Fruit fly (Drosophila melanogaster) whole organism, prepupa: ENCODE results near the gene Setd3.
A peak's percentile ranks its signal among the peaks of the same experiment; 100 is the strongest.

Experiments
- Blimp-1 ChIP-seq: fragments of 200-800 bp; sonication (Bioruptor generic); optimal IDR thresholded peaks from 3 replicates; lab custom pipeline; 2017; ENCODE audit warnings: missing biosample characterization, missing genetic modification characterization, mild to moderate bottlenecking, moderate library complexity, missing genetic modification reagents
- CG10669 ChIP-seq: fragments of 200-800 bp; sonication (Bioruptor generic); optimal IDR thresholded peaks from 3 replicates; lab custom pipeline; 2018; ENCODE audit warnings: missing biosample characterization, mild to moderate bottlenecking, missing genetic modification characterization, moderate library complexity
- CG11294 ChIP-seq: fragments of 200-800 bp; sonication (Bioruptor generic); IDR thresholded peaks from 2 replicates; pipeline ENCODE4 v1.3.6; 2022; ENCODE audit warnings: missing biosample characterization, missing genetic modification characterization
- CG11762 ChIP-seq: fragments of 200-800 bp; sonication (Bioruptor generic); optimal IDR thresholded peaks from 3 replicates; lab custom pipeline; 2016; ENCODE audit warnings: missing biosample characterization, missing genetic modification characterization; ENCODE audit not compliant: insufficient read depth
- CG11902 ChIP-seq: fragments of 200-800 bp; sonication (Bioruptor generic); optimal IDR thresholded peaks from 3 replicates; lab custom pipeline; 2016; ENCODE audit warnings: missing biosample characterization, missing genetic modification characterization
- CG3032 ChIP-seq: fragments of 200-800 bp; optimal IDR thresholded peaks from 2 replicates; lab custom pipeline; 2019; ENCODE audit warnings: missing biosample characterization, mild to moderate bottlenecking, missing genetic modification characterization, moderate library complexity
- CG31627 ChIP-seq: fragments of 200-800 bp; sonication (Bioruptor generic); optimal IDR thresholded peaks from 3 replicates; lab custom pipeline; 2016; ENCODE audit warnings: missing biosample characterization, missing genetic modification characterization
- CG32006 ChIP-seq: fragments of 200-800 bp; sonication (Bioruptor generic); optimal IDR thresholded peaks from 3 replicates; lab custom pipeline; 2017; ENCODE audit warnings: missing biosample characterization, mild to moderate bottlenecking, missing genetic modification characterization
- CG3919 ChIP-seq: fragments of 200-800 bp; sonication (Bioruptor generic); optimal IDR thresholded peaks from 3 replicates; lab custom pipeline; 2016; ENCODE audit warnings: missing biosample characterization, missing genetic modification characterization
- CG4318 ChIP-seq: fragments of 200-800 bp; sonication (Bioruptor generic); optimal IDR thresholded peaks from 3 replicates; lab custom pipeline; 2017; ENCODE audit warnings: missing biosample characterization, mild to moderate bottlenecking, missing genetic modification characterization
- CG6276 ChIP-seq: fragments of 200-800 bp; sonication (Bioruptor generic); optimal IDR thresholded peaks from 2 replicates; lab custom pipeline; 2017; ENCODE audit warnings: missing biosample characterization, mild to moderate bottlenecking, missing genetic modification characterization
- CG6792 ChIP-seq: fragments of 200-800 bp; sonication (Bioruptor generic); optimal IDR thresholded peaks from 3 replicates; lab custom pipeline; 2016; ENCODE audit warnings: missing biosample characterization, missing genetic modification characterization
- CG6808 ChIP-seq: fragments of 200-800 bp; sonication (Bioruptor generic); optimal IDR thresholded peaks from 3 replicates; lab custom pipeline; 2017; ENCODE audit warnings: missing biosample characterization, missing genetic modification characterization, mild to moderate bottlenecking, moderate library complexity, missing genetic modification reagents
- CG6854 ChIP-seq: fragments of 200-800 bp; sonication (Bioruptor generic); optimal IDR thresholded peaks from 2 replicates; lab custom pipeline; 2017; ENCODE audit warnings: missing biosample characterization, mild to moderate bottlenecking, missing genetic modification characterization
- CG7368 ChIP-seq: fragments of 200-800 bp; sonication (Bioruptor generic); optimal IDR thresholded peaks from 3 replicates; lab custom pipeline; 2016; ENCODE audit warnings: missing biosample characterization, missing genetic modification characterization
- CG8319 ChIP-seq: fragments of 200-800 bp; sonication (Bioruptor generic); optimal IDR thresholded peaks from 3 replicates; lab custom pipeline; 2016; ENCODE audit warnings: missing biosample characterization, missing genetic modification characterization
- CG8632 ChIP-seq: fragments of 200-800 bp; sonication (Bioruptor generic); optimal IDR thresholded peaks from 3 replicates; lab custom pipeline; 2016; ENCODE audit warnings: missing biosample characterization, missing genetic modification characterization
- CG9139 ChIP-seq: fragments of 200-800 bp; sonication (Bioruptor generic); optimal IDR thresholded peaks from 3 replicates; lab custom pipeline; 2017; ENCODE audit warnings: missing biosample characterization, mild to moderate bottlenecking, missing genetic modification characterization
- Eip75B ChIP-seq: fragments of 200-800 bp; sonication (Bioruptor generic); optimal IDR thresholded peaks from 3 replicates; lab custom pipeline; 2016; ENCODE audit warnings: missing biosample characterization, missing genetic modification characterization
- Eip78C ChIP-seq: fragments of 200-800 bp; sonication (Bioruptor generic); peaks from one replicate; lab custom pipeline; 2016; ENCODE audit warnings: missing biosample characterization, missing genetic modification characterization
- Eip93F ChIP-seq: fragments of 200-800 bp; sonication (Bioruptor generic); optimal IDR thresholded peaks from 2 replicates; lab custom pipeline; 2016; ENCODE audit warnings: missing biosample characterization, mild to moderate bottlenecking, missing genetic modification characterization
- Ets21C ChIP-seq: fragments of 200-800 bp; sonication (Bioruptor generic); optimal IDR thresholded peaks from 3 replicates; lab custom pipeline; 2016; ENCODE audit warnings: missing biosample characterization, missing genetic modification characterization
- Ets96B ChIP-seq: fragments of 200-800 bp; optimal IDR thresholded peaks from 2 replicates; lab custom pipeline; 2019; ENCODE audit warnings: missing biosample characterization, mild to moderate bottlenecking, missing genetic modification characterization, moderate library complexity
- Gug ChIP-seq: fragments of 200-800 bp; sonication (Bioruptor generic); IDR thresholded peaks from 2 replicates; pipeline ENCODE4 v1.3.6; 2022; ENCODE audit warnings: missing biosample characterization, missing genetic modification characterization
- Hr38 ChIP-seq: sonication (Bioruptor generic); optimal IDR thresholded peaks from 2 replicates; lab custom pipeline; 2016; ENCODE audit warnings: missing biosample characterization, missing genetic modification characterization
- Hr4 ChIP-seq: fragments of 200-800 bp; sonication (Bioruptor generic); optimal IDR thresholded peaks from 3 replicates; lab custom pipeline; 2016; ENCODE audit warnings: missing biosample characterization, missing genetic modification characterization
- Lpt ChIP-seq: fragments of 200-800 bp; sonication (Bioruptor generic); optimal IDR thresholded peaks from 3 replicates; lab custom pipeline; 2016; ENCODE audit warnings: missing biosample characterization, missing genetic modification characterization
- Met ChIP-seq: fragments of 200-800 bp; sonication (Bioruptor generic); optimal IDR thresholded peaks from 3 replicates; lab custom pipeline; 2016; ENCODE audit warnings: missing biosample characterization, missing genetic modification characterization
- Smox ChIP-seq: fragments of 200-800 bp; sonication (Bioruptor generic); optimal IDR thresholded peaks from 3 replicates; lab custom pipeline; 2016; ENCODE audit warnings: missing biosample characterization, missing genetic modification characterization
- Sox14 ChIP-seq: fragments of 200-800 bp; sonication (Bioruptor generic); optimal IDR thresholded peaks from 3 replicates; lab custom pipeline; 2016; ENCODE audit warnings: missing biosample characterization, missing genetic modification characterization
- Sox15 ChIP-seq: fragments of 200-800 bp; sonication (Bioruptor generic); optimal IDR thresholded peaks from 3 replicates; lab custom pipeline; 2016; ENCODE audit warnings: missing biosample characterization, missing genetic modification characterization
- achi ChIP-seq: fragments of 200-800 bp; sonication (Bioruptor generic); optimal IDR thresholded peaks from 3 replicates; lab custom pipeline; 2016; ENCODE audit warnings: missing biosample characterization, missing genetic modification characterization
- acj6 ChIP-seq: fragments of 200-800 bp; sonication (Bioruptor generic); optimal IDR thresholded peaks from 3 replicates; lab custom pipeline; 2016; ENCODE audit warnings: missing biosample characterization, missing genetic modification characterization
- dsx ChIP-seq: fragments of 200-800 bp; optimal IDR thresholded peaks from 3 replicates; lab custom pipeline; 2019; ENCODE audit warnings: missing biosample characterization, mild to moderate bottlenecking, missing genetic modification characterization, moderate library complexity; ENCODE audit not compliant: poor library complexity, severe bottlenecking
- esn ChIP-seq: fragments of 200-800 bp; sonication (Bioruptor generic); optimal IDR thresholded peaks from 2 replicates; lab custom pipeline; 2016; ENCODE audit warnings: missing biosample characterization, mild to moderate bottlenecking, missing genetic modification characterization, moderate library complexity
- fd59A ChIP-seq: fragments of 200-800 bp; sonication (Bioruptor generic); optimal IDR thresholded peaks from 2 replicates; lab custom pipeline; 2017; ENCODE audit warnings: missing biosample characterization, mild to moderate bottlenecking, missing genetic modification characterization, missing genetic modification reagents
- fd85E ChIP-seq: fragments of 200-800 bp; sonication (Bioruptor generic); optimal IDR thresholded peaks from 3 replicates; lab custom pipeline; 2016; ENCODE audit warnings: missing biosample characterization, missing genetic modification characterization
- fkh ChIP-seq: fragments of 200-800 bp; sonication (Bioruptor generic); optimal IDR thresholded peaks from 3 replicates; lab custom pipeline; 2017; ENCODE audit warnings: missing biosample characterization, mild to moderate bottlenecking, missing genetic modification characterization, moderate library complexity
- lz ChIP-seq: fragments of 200-800 bp; sonication (Bioruptor generic); optimal IDR thresholded peaks from 3 replicates; lab custom pipeline; 2016; ENCODE audit warnings: missing biosample characterization, missing genetic modification characterization
- pdm3 ChIP-seq: fragments of 200-800 bp; sonication (Bioruptor generic); optimal IDR thresholded peaks from 3 replicates; lab custom pipeline; 2016; ENCODE audit warnings: missing biosample characterization, missing genetic modification characterization
- spab ChIP-seq: fragments of 200-800 bp; sonication (Bioruptor generic); optimal IDR thresholded peaks from 2 replicates; lab custom pipeline; 2017; ENCODE audit warnings: missing biosample characterization, mild to moderate bottlenecking, missing genetic modification characterization, missing genetic modification reagents
- svp ChIP-seq: fragments of 200-800 bp; sonication (Bioruptor generic); peaks from one replicate; lab custom pipeline; 2016; ENCODE audit warnings: missing biosample characterization, missing genetic modification characterization
- vri ChIP-seq: fragments of 200-800 bp; sonication (Bioruptor generic); optimal IDR thresholded peaks from 3 replicates; lab custom pipeline; 2016; ENCODE audit warnings: missing biosample characterization, mild to moderate bottlenecking, missing genetic modification characterization

Gene Setd3

dm6 chrX:7007693-7008092 is 39.1 kb upstream of the Setd3 start (continued):
- TF ChIP-seq CG6792 (GFP tag; lab: Kevin White, UChicago) (peak; percentile 1), CG9139 (no peak), CG7368 (GFP tag; lab: Kevin White, UChicago) (no peak), Blimp-1 (GFP tag; lab: Kevin White, UChicago) (no peak), Met (GFP tag; lab: Kevin White, UChicago) (peak; percentile 51), CG8632 (no peak), Ets21C (no peak), spab (no peak), Hr4 (GFP tag; lab: Kevin White, UChicago) (no peak), esn (GFP tag; lab: Kevin White, UChicago) (peak; percentile 49), dsx (GFP tag; lab: Kevin White, UChicago) (peak; percentile 6), CG4318 (GFP tag; lab: Kevin White, UChicago) (no peak), fkh (no peak), Smox (peak; percentile 29), pdm3 (GFP tag; lab: Kevin White, UChicago) (peak; percentile 37), CG32006 (no peak), Ets96B (tag; lab: Kevin White, UChicago) (no peak), fd85E (GFP tag; lab: Kevin White, UChicago) (no peak), achi (GFP tag; lab: Kevin White, UChicago) (peak; percentile 30), Sox15 (GFP tag; lab: Kevin White, UChicago) (no peak), CG3919 (GFP tag; lab: Kevin White, UChicago) (no peak), CG31627 (GFP tag; lab: Kevin White, UChicago) (peak; percentile 19)

- TF ChIP-seq CG6854 (GFP tag; lab: Kevin White, UChicago) (no peak), esn (GFP tag; lab: Kevin White, UChicago) (no peak), CG7368 (GFP tag; lab: Kevin White, UChicago) (no peak), fkh (no peak), CG8319 (GFP tag; lab: Kevin White, UChicago) (no peak), CG6276 (GFP tag; lab: Kevin White, UChicago) (no peak), CG3919 (GFP tag; lab: Kevin White, UChicago) (no peak), spab (no peak), CG4318 (GFP tag; lab: Kevin White, UChicago) (no peak), CG10669 (GFP tag; lab: Kevin White, UChicago) (no peak), Eip75B (GFP tag; lab: Kevin White, UChicago) (no peak), svp (GFP tag; lab: Kevin White, UChicago) (no peak), Eip93F (GFP tag; lab: Kevin White, UChicago) (no peak), fd85E (GFP tag; lab: Kevin White, UChicago) (no peak), lz (GFP tag; lab: Kevin White, UChicago) (no peak), CG6792 (GFP tag; lab: Kevin White, UChicago) (no peak), CG11902 (no peak), fd59A (GFP tag; lab: Kevin White, UChicago) (no peak), CG8632 (no peak)
Measured at dm6 chrX:7005444-7005843, 36.9 kb upstream of the Setd3 start.

dm6 chrX:7004101-7004700 is 35.7 kb upstream of the Setd3 start:
- TF ChIP-seq Hr38 (GFP tag; lab: Kevin White, UChicago), result no peak
- TF ChIP-seq svp (GFP tag; lab: Kevin White, UChicago), result peak; percentile 30
- peak; percentile 98 for TF ChIP-seq fkh
- TF ChIP-seq Eip78C (GFP tag; lab: Kevin White, UChicago), result peak; percentile 31
- peak; percentile 3 for TF ChIP-seq Met (GFP tag; lab: Kevin White, UChicago)
- TF ChIP-seq, all 60 proteins: peak for 4

dm6 chrX:7001135-7001769 is 32.7 kb upstream of the Setd3 start:
- TF ChIP-seq Lpt (GFP tag; lab: Kevin White, UChicago) (no peak), CG7368 (GFP tag; lab: Kevin White, UChicago) (no peak), CG8632 (no peak), CG6854 (GFP tag; lab: Kevin White, UChicago) (no peak), CG6276 (GFP tag; lab: Kevin White, UChicago) (peak; percentile 33), CG6792 (GFP tag; lab: Kevin White, UChicago) (peak; percentile 17), Smox (peak; percentile 20), CG11762 (GFP tag; lab: Kevin White, UChicago) (no peak), vri (GFP tag; lab: Kevin White, UChicago) (peak; percentile 56), esn (GFP tag; lab: Kevin White, UChicago) (peak; percentile 68), CG3032 (peak; percentile 18), fd85E (GFP tag; lab: Kevin White, UChicago) (no peak), CG6808 (no peak), Gug (GFP tag; lab: Robert Waterston, UW) (0 out of 2 replicates have a peak, but pooled peaks have one; percentile 15), acj6 (peak; percentile 17), Blimp-1 (GFP tag; lab: Kevin White, UChicago) (no peak), CG11294 (GFP tag; lab: Robert Waterston, UW) (no peak), Sox14 (peak; percentile 7)
